Fruit fly (Drosophila melanogaster) whole organism, wandering third instar larva: ENCODE results near the gene Unr.
A peak's percentile ranks its signal among the peaks of the same experiment; 100 is the strongest.

Experiments
- Abd-B ChIP-seq: fragments of >200 bp; optimal IDR thresholded peaks from 2 replicates; lab custom pipeline; 2017; ENCODE audit warnings: missing biosample characterization, missing genetic modification characterization
- CG32264 ChIP-seq: fragments of 200-800 bp; sonication (Bioruptor generic); optimal IDR thresholded peaks from 2 replicates; lab custom pipeline; 2016; ENCODE audit warnings: missing biosample characterization, missing genetic modification characterization
- CG9705 ChIP-seq: fragments of 200-800 bp; sonication (Bioruptor generic); optimal IDR thresholded peaks from 2 replicates; lab custom pipeline; 2018; ENCODE audit warnings: missing biosample characterization, mild to moderate bottlenecking, missing genetic modification characterization
- CrebA ChIP-seq: fragments of 200-800 bp; sonication (Bioruptor generic); optimal IDR thresholded peaks from 2 replicates; lab custom pipeline; 2016; ENCODE audit warnings: missing biosample characterization, mild to moderate bottlenecking, missing genetic modification characterization, borderline replicate concordance
- Dfd ChIP-seq: fragments of >200 bp; optimal IDR thresholded peaks from 2 replicates; lab custom pipeline; 2017; ENCODE audit warnings: missing biosample characterization, missing genetic modification characterization
- Dif ChIP-seq: fragments of 200-275, 200-300 bp; sonication (Bioruptor generic); optimal IDR thresholded peaks from 2 replicates; lab custom pipeline; 2018; ENCODE audit warnings: missing biosample characterization, missing genetic modification characterization; ENCODE audit not compliant: partially characterized antibody
- GATAd ChIP-seq: sonication (Bioruptor generic); optimal IDR thresholded peaks from 2 replicates; lab custom pipeline; 2016; ENCODE audit warnings: missing biosample characterization, missing genetic modification characterization
- HLH106 ChIP-seq: fragments of 200-800 bp; optimal IDR thresholded peaks from 3 replicates; lab custom pipeline; 2019; ENCODE audit warnings: missing biosample characterization, mild to moderate bottlenecking, missing genetic modification characterization, moderate library complexity
- Hnf4 ChIP-seq: fragments of 200-800 bp; sonication (Bioruptor generic); optimal IDR thresholded peaks from 2 replicates; lab custom pipeline; 2016; ENCODE audit warnings: missing biosample characterization, mild to moderate bottlenecking, missing genetic modification characterization
- Hr78 ChIP-seq: fragments of >200 bp; optimal IDR thresholded peaks from 2 replicates; lab custom pipeline; 2017; ENCODE audit warnings: missing biosample characterization, missing genetic modification characterization
- Hr83 ChIP-seq: fragments of 200-300 bp; sonication (Bioruptor generic); optimal IDR thresholded peaks from 2 replicates; lab custom pipeline; 2016; ENCODE audit warnings: missing biosample characterization, mild to moderate bottlenecking, missing genetic modification characterization, moderate library complexity; ENCODE audit not compliant: poor library complexity, severe bottlenecking
- Jra ChIP-seq: sonication (Bioruptor generic); optimal IDR thresholded peaks from 2 replicates; lab custom pipeline; 2016; ENCODE audit warnings: missing biosample characterization, missing genetic modification characterization
- Mio ChIP-seq: sonication (Bioruptor generic); optimal IDR thresholded peaks from 2 replicates; lab custom pipeline; 2016; ENCODE audit warnings: missing biosample characterization, missing genetic modification characterization
- Myc ChIP-seq: fragments of >200 bp; optimal IDR thresholded peaks from 2 replicates; lab custom pipeline; 2017
- N ChIP-seq: fragments of >200 bp; optimal IDR thresholded peaks from 2 replicates; lab custom pipeline; 2018; ENCODE audit warnings: missing biosample characterization, missing external identifiers, missing genetic modification characterization
- OdsH ChIP-seq: fragments of 200-800 bp; sonication (Bioruptor generic); optimal IDR thresholded peaks from 2 replicates; lab custom pipeline; 2016; ENCODE audit warnings: missing biosample characterization, mild to moderate bottlenecking, missing genetic modification characterization
- Rel ChIP-seq, 2 experiments: fragments of 200-800 bp; sonication (Bioruptor generic) in 1 of 2; optimal IDR thresholded peaks; 2 replicates in 1 of 2; 3 replicates in 1 of 2; lab custom pipeline; 2016 to 2019; ENCODE audit warnings: mild to moderate bottlenecking in 2 of 2, missing biosample characterization in 2 of 2, missing genetic modification characterization in 2 of 2, moderate library complexity in 1 of 2
- Sp1 ChIP-seq: fragments of 200-800 bp; sonication (Bioruptor generic); optimal IDR thresholded peaks from 3 replicates; lab custom pipeline; 2019; ENCODE audit warnings: missing biosample characterization, mild to moderate bottlenecking, missing genetic modification characterization, moderate library complexity
- Vsx2 ChIP-seq: fragments of 200-300, 225-300 bp; sonication (Bioruptor generic); optimal IDR thresholded peaks from 2 replicates; lab custom pipeline; 2018; ENCODE audit warnings: missing biosample characterization, missing genetic modification characterization; ENCODE audit not compliant: partially characterized antibody
- br ChIP-seq: fragments of 200-800 bp; sonication (Bioruptor generic); optimal IDR thresholded peaks from 2 replicates; lab custom pipeline; 2016; ENCODE audit warnings: missing biosample characterization, missing genetic modification characterization
- brk ChIP-seq: fragments of 200-800 bp; sonication (Bioruptor generic); optimal IDR thresholded peaks from 2 replicates; lab custom pipeline; 2016; ENCODE audit warnings: missing biosample characterization, mild to moderate bottlenecking, missing genetic modification characterization
- dl ChIP-seq, 2 experiments: fragments of 175-275, 200-275 bp in 1 of 2; fragments of 200-275 bp in 1 of 2; sonication (Bioruptor generic); optimal IDR thresholded peaks; lab custom pipeline; 2018; ENCODE audit warnings: mild to moderate bottlenecking in 2 of 2, missing biosample characterization in 2 of 2, missing genetic modification characterization in 2 of 2, moderate library complexity in 2 of 2; ENCODE audit not compliant: partially characterized antibody in 2 of 2, insufficient read depth in 1 of 2
- dmrt93B ChIP-seq: fragments of 200-800 bp; sonication (Bioruptor generic); optimal IDR thresholded peaks from 2 replicates; lab custom pipeline; 2018; ENCODE audit warnings: missing biosample characterization, mild to moderate bottlenecking, missing genetic modification characterization
- dsf ChIP-seq: sonication (Bioruptor generic); optimal IDR thresholded peaks from 2 replicates; lab custom pipeline; 2016; ENCODE audit warnings: missing biosample characterization, missing genetic modification characterization, borderline replicate concordance
- ey ChIP-seq: fragments of 200-800 bp; sonication (Bioruptor generic); optimal IDR thresholded peaks from 2 replicates; lab custom pipeline; 2016; ENCODE audit warnings: missing biosample characterization, missing genetic modification characterization
- foxo ChIP-seq, 2 experiments: fragments of 200-800 bp; sonication (Bioruptor generic); optimal IDR thresholded peaks; 2 replicates in 1 of 2; 3 replicates in 1 of 2; lab custom pipeline; 2016 to 2017; ENCODE audit warnings: missing biosample characterization in 2 of 2, missing genetic modification characterization in 2 of 2
- fru ChIP-seq: fragments of 200-800 bp; sonication (Bioruptor generic); optimal IDR thresholded peaks from 3 replicates; lab custom pipeline; 2016; ENCODE audit warnings: missing biosample characterization, mild to moderate bottlenecking, missing genetic modification characterization
- h ChIP-seq: fragments of 200-800 bp; sonication (Bioruptor generic); optimal IDR thresholded peaks from 3 replicates; lab custom pipeline; 2016; ENCODE audit warnings: missing biosample characterization, mild to moderate bottlenecking, missing genetic modification characterization
- jim ChIP-seq: fragments of 175-275, 200-325 bp; sonication (Bioruptor generic); optimal IDR thresholded peaks from 2 replicates; lab custom pipeline; 2016; ENCODE audit warnings: missing biosample characterization, mild to moderate bottlenecking, missing genetic modification characterization
- lola ChIP-seq: fragments of >200 bp; optimal IDR thresholded peaks from 2 replicates; lab custom pipeline; 2017; ENCODE audit warnings: missing biosample characterization, missing genetic modification characterization
- pan ChIP-seq: fragments of >200 bp; optimal IDR thresholded peaks from 2 replicates; lab custom pipeline; 2017
- psq ChIP-seq: fragments of 200-800 bp; sonication (Bioruptor generic); optimal IDR thresholded peaks from 3 replicates; lab custom pipeline; 2017; ENCODE audit warnings: missing biosample characterization, mild to moderate bottlenecking, missing genetic modification characterization, moderate library complexity
- rgr ChIP-seq: fragments of 200-800 bp; sonication (Bioruptor generic); optimal IDR thresholded peaks from 3 replicates; lab custom pipeline; 2016; ENCODE audit warnings: missing biosample characterization, mild to moderate bottlenecking, missing genetic modification characterization
- sage ChIP-seq: fragments of 200-800 bp; sonication (Bioruptor generic); optimal IDR thresholded peaks from 2 replicates; lab custom pipeline; 2016; ENCODE audit warnings: missing biosample characterization, mild to moderate bottlenecking, missing genetic modification characterization
- sv ChIP-seq: fragments of 200-800 bp; sonication (Bioruptor generic); optimal IDR thresholded peaks from 3 replicates; lab custom pipeline; 2016; ENCODE audit warnings: missing biosample characterization, missing genetic modification characterization
- tai ChIP-seq: sonication (Bioruptor generic); optimal IDR thresholded peaks from 2 replicates; lab custom pipeline; 2016; ENCODE audit warnings: missing biosample characterization, missing genetic modification characterization
- usp ChIP-seq: fragments of >200 bp; optimal IDR thresholded peaks from 2 replicates; lab custom pipeline; 2017; ENCODE audit warnings: missing biosample characterization, missing genetic modification characterization
- woc ChIP-seq: sonication (Bioruptor generic); optimal IDR thresholded peaks from 2 replicates; lab custom pipeline; 2016; ENCODE audit warnings: missing biosample characterization, mild to moderate bottlenecking, missing genetic modification characterization

Unr gene

dm6 chr3L:8457866-8458766, 15.9 kb upstream of the Unr start:
- TF ChIP-seq woc (GFP tag; lab: Kevin White, UChicago) (peak; percentile 39), Vsx2 (no peak), CrebA (GFP tag; lab: Kevin White, UChicago) (no peak), tai (GFP tag; lab: Kevin White, UChicago) (no peak), Hr83 (GFP tag; lab: Kevin White, UChicago) (no peak), lola (GFP tag; lab: Kevin White, UChicago) (no peak), usp (GFP tag; lab: Kevin White, UChicago) (no peak), Sp1 (GFP tag; lab: Kevin White, UChicago) (peak; percentile 80), psq (GFP tag; lab: Kevin White, UChicago) (peak; percentile 72), N (GFP tag; lab: Kevin White, UChicago) (no peak), foxo (GFP tag; optimal IDR thresholded peaks at IDR 0.05; lab: Kevin White, UChicago) (peak in 1 of 2 experiments; percentile 85), Rel (GFP tag; optimal IDR thresholded peaks at IDR 0.05; lab: Kevin White, UChicago) (no peak), Rel (tag; optimal IDR thresholded peaks at IDR 0.05; lab: Kevin White, UChicago) (peak; percentile 13), CG9705 (GFP tag; lab: Kevin White, UChicago) (peak; percentile 36), h (GFP tag; lab: Kevin White, UChicago) (peak; percentile 89), Mio (GFP tag; lab: Kevin White, UChicago) (no peak), dmrt93B (GFP tag; lab: Kevin White, UChicago) (peak; percentile 51), fru (GFP tag; lab: Kevin White, UChicago) (peak; percentile 88), GATAd (GFP tag; lab: Kevin White, UChicago) (no peak), dsf (no peak), Dfd (GFP tag; lab: Kevin White, UChicago) (no peak), Jra (peak; percentile 45), rgr (GFP tag; lab: Kevin White, UChicago) (peak; percentile 86), HLH106 (peak; percentile 81), jim (no peak), dl (GFP tag; optimal IDR thresholded peaks at IDR 0.05; lab: Kevin White, UChicago; ENCODE audit: insufficient read depth in 1 of 2, partially characterized antibody in 2 of 2) (no peak), Hnf4 (peak; percentile 79), sage (peak; percentile 70), br (GFP tag; lab: Kevin White, UChicago) (peak; percentile 82), CG32264 (GFP tag; lab: Kevin White, UChicago) (peak; percentile 59), Hr78 (no peak), Myc (lab: Kevin White, UChicago) (no peak), sv (GFP tag; lab: Kevin White, UChicago) (peak; percentile 97), brk (GFP tag; lab: Kevin White, UChicago) (peak; percentile 73), pan (no peak), ey (GFP tag; lab: Kevin White, UChicago) (peak; percentile 83), Dif (GFP tag; lab: Kevin White, UChicago) (no peak), Abd-B (GFP tag; lab: Kevin White, UChicago) (no peak), OdsH (GFP tag; lab: Kevin White, UChicago) (peak; percentile 84)

dm6 chr3L:8456472-8457049, 14.4 kb upstream of the Unr start:
- TF ChIP-seq HLH106 (no peak), Dfd (GFP tag; lab: Kevin White, UChicago) (peak; percentile 67)
